Fruit fly (Drosophila melanogaster): Measurements from ENCODE around the gene CG34148.

CG34148 gene

DNA sequence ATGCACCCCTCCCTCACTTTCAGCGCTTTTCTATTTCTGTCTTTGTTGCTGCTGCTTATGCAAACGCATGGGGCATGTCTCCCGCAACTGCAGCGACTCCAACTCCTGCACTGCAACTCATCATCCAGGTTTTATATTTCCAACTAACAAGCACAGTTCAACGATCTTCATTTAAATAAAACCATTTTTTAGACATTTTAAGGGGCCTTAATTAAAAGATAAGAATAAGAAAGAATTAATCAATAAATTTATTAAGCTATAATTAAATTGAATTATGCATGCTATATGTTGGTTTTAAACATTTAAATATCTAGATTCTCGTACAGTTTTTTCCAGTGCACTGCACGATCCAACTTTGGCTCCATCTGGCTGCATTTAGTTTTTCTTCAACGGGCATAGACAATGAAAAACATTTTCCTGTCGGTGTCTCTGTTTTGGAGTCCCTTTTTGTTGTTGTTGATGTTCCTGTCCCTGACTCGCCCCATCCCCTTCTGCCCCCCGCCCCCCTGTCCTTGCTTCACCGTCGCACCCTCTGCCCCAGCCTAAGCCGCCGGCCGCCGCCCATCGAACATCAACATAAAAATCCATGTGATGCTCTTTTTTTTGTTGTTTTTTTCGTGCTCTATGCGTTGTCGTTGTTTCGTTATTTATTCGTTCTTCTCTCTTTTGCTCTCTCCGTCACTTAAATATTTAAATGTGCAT lies 49.5 kb downstream of the CG34148 start:
- no peak for TF ChIP-seq CG17801 (GFP tag; optimal IDR thresholded peaks at IDR 0.05; ENCODE audit: partially characterized antibody)

dm6 chr3R:21828040-21828526 lies 50.4 kb downstream of the CG34148 start:
- no peak for TF ChIP-seq CG17801 (GFP tag; optimal IDR thresholded peaks at IDR 0.05; ENCODE audit: partially characterized antibody)
